Worm (Caenorhabditis elegans) whole organism, late embryonic: ENCODE results near the gene fbxa-128.

Experiments
- C08G9.2 ChIP-seq: sonication (generic microtip); optimal IDR thresholded peaks from 2 replicates; lab custom pipeline; 2016; ENCODE audit warnings: mild to moderate bottlenecking, missing genetic modification characterization, moderate library complexity, missing compliant biosample characterization
- F13H6.1 ChIP-seq: sonication (generic microtip); optimal IDR thresholded peaks from 2 replicates; lab custom pipeline; 2016; ENCODE audit warnings: missing genetic modification characterization, missing compliant biosample characterization
- K09A11.1 ChIP-seq: sonication (generic microtip); optimal IDR thresholded peaks from 2 replicates; lab custom pipeline; 2017; ENCODE audit warnings: antibody characterized with exemption, mild to moderate bottlenecking, missing genetic modification characterization, missing compliant biosample characterization; ENCODE audit not compliant: insufficient read depth
- ceh-45 ChIP-seq: fragments of 200-800 bp; sonication (Bioruptor generic); IDR thresholded peaks from 2 replicates; pipeline ENCODE4 v1.3.6; 2022; ENCODE audit warnings: missing genetic modification reagents, missing genetic modification characterization, missing compliant biosample characterization
- dve-1 ChIP-seq: sonication (generic microtip); optimal IDR thresholded peaks from 2 replicates; lab custom pipeline; 2017; ENCODE audit warnings: antibody characterized with exemption, mild to moderate bottlenecking, missing genetic modification characterization, missing compliant biosample characterization
- elt-2 ChIP-seq: sonication (generic microtip); optimal IDR thresholded peaks from 2 replicates; lab custom pipeline; 2016; ENCODE audit warnings: missing genetic modification reagents, missing genetic modification characterization, missing compliant biosample characterization
- fkh-10 ChIP-seq: fragments of 150-350 bp; optimal IDR thresholded peaks from 2 replicates; lab custom pipeline; 2014; ENCODE audit warnings: missing biosample characterization, missing genetic modification reagents, missing genetic modification characterization
- fkh-6 ChIP-seq: sonication (generic microtip); optimal IDR thresholded peaks from 2 replicates; lab custom pipeline; 2016; ENCODE audit warnings: missing genetic modification characterization, missing compliant biosample characterization
- pqm-1 ChIP-seq: sonication (generic microtip); optimal IDR thresholded peaks from 2 replicates; lab custom pipeline; 2016; ENCODE audit warnings: missing genetic modification characterization, missing compliant biosample characterization
- pros-1 ChIP-seq: fragments of 150-350 bp; optimal IDR thresholded peaks from 2 replicates; lab custom pipeline; 2014; ENCODE audit warnings: missing biosample characterization, missing genetic modification reagents, missing genetic modification characterization
- rnt-1 ChIP-seq: sonication (generic microtip); optimal IDR thresholded peaks from 2 replicates; lab custom pipeline; 2016; ENCODE audit warnings: missing genetic modification characterization, missing compliant biosample characterization
- tbx-2 ChIP-seq: sonication (generic microtip); optimal IDR thresholded peaks from 2 replicates; lab custom pipeline; 2016; ENCODE audit warnings: missing genetic modification characterization, missing compliant biosample characterization

ce11 chrIII:11157916-11158315 is 19.0 kb upstream of the fbxa-128 start:
- no peak for TF ChIP-seq dve-1 (tag; lab: Kevin White, UChicago)
- no peak for TF ChIP-seq pros-1 (tag; lab: Kevin White, UChicago)
- no peak for TF ChIP-seq K09A11.1 (tag; lab: Kevin White, UChicago)
- no peak for TF ChIP-seq F13H6.1 (tag; lab: Kevin White, UChicago)
- no peak for TF ChIP-seq ceh-45 (GFP tag; lab: Robert Waterston, UW)
- no peak for TF ChIP-seq C08G9.2
- TF ChIP-seq pqm-1 (tag; lab: Kevin White, UChicago), result no peak
- TF ChIP-seq fkh-10 (GFP tag; lab: Kevin White, UChicago), result no peak
- no peak for TF ChIP-seq rnt-1 (tag; lab: Kevin White, UChicago)
- no peak for TF ChIP-seq tbx-2
- no peak for TF ChIP-seq elt-2 (tag; lab: Kevin White, UChicago)
- TF ChIP-seq fkh-6 (tag; lab: Kevin White, UChicago), result no peak
